Worm (Caenorhabditis elegans) whole organism, L4/young adult: ENCODE results near the gene R09A8.5.

Experiments used
- W03F9.2 ChIP-seq: fragments of 150-350 bp; optimal IDR thresholded peaks from 2 replicates; lab custom pipeline; 2014; ENCODE audit warnings: missing biosample characterization, missing genetic modification characterization
- dao-5 ChIP-seq: sonication (generic microtip); optimal IDR thresholded peaks from 2 replicates; lab custom pipeline; 2016; ENCODE audit warnings: missing genotype, missing genetic modification characterization, moderate library complexity, missing compliant biosample characterization
- him-1 ChIP-seq: sonication (generic microtip); optimal IDR thresholded peaks from 2 replicates; lab custom pipeline; 2016; ENCODE audit warnings: missing genotype, missing genetic modification reagents, missing genetic modification characterization, missing compliant biosample characterization

ce11 chrX:12659814-12660213 is 19.5 kb upstream of the R09A8.5 start, which contains the start of gene C02B4.3:
- TF ChIP-seq dao-5 (tag; lab: Kevin White, UChicago): no peak
- TF ChIP-seq W03F9.2 (tag; lab: Kevin White, UChicago): no peak
- TF ChIP-seq him-1 (tag; lab: Kevin White, UChicago): no peak
